Fruit fly (Drosophila melanogaster) ovary, adult (tissue): Measurements from ENCODE around the gene Syx13.

Experiments used
- CG17801 ChIP-seq: fragments of 200-800 bp; optimal IDR thresholded peaks from 2 replicates; lab custom pipeline; 2019; ENCODE audit warnings: missing biosample characterization, mild to moderate bottlenecking, missing genetic modification characterization, moderate library complexity; ENCODE audit not compliant: partially characterized antibody

Gene Syx13

dm6 chr3L:13026337-13026736 lies 17.9 kb upstream of the Syx13 start, which contains the start of gene Zmynd10:
Gene Zmynd10, minus strand, starts transcription at chr3L:13026437.
- TF ChIP-seq CG17801 (GFP tag; lab: Kevin White, UChicago): no peak

DNA sequence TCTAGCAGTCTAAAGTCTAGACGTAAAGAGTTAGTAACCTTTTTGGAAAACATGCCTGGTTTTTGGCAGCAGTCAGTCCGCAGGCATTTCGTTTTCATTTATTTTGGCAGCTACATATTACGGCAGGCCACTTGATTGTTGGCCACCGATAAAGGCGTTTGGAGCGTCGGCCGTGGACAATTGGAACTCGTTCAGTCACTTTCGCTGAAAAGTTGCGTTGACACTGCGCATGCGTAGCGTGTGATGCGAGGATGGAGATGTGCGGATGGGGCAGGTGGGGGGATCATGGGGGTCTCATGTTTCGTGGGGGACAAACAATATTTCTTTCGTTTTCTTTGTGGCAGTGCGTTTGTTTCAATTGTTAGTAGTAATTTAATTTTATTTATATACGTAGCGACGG lies 17.4 kb upstream of the Syx13 start:
- no peak for TF ChIP-seq CG17801 (GFP tag; lab: Kevin White, UChicago)

DNA sequence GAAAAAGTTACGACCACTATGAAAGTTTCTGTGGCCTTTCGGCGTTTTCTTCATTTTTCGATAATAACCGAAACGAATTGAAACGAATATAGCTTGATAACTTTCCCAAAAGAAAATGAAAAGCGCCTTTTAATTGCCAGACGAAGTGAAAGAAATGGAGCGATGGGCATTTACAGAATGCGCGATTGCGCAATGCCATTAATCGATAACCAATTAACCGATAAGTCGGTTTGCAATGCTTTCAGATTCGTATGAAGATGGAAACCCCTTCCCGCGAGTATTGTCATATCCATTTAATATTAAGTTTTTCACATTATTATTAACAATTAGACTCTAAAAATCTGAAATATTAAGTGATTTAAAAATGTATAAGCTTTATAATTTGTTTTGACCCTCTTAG lies 16.9 kb upstream of the Syx13 start:
- TF ChIP-seq CG17801 (GFP tag; lab: Kevin White, UChicago): no peak

- TF ChIP-seq CG17801 (GFP tag; lab: Kevin White, UChicago): no peak
These were observed 15.5 kb upstream of the Syx13 start, which contains the start of gene CG17672 for dm6 chr3L:13028740-13029139. Gene CG17672, plus strand, starts transcription at chr3L:13028962.

DNA sequence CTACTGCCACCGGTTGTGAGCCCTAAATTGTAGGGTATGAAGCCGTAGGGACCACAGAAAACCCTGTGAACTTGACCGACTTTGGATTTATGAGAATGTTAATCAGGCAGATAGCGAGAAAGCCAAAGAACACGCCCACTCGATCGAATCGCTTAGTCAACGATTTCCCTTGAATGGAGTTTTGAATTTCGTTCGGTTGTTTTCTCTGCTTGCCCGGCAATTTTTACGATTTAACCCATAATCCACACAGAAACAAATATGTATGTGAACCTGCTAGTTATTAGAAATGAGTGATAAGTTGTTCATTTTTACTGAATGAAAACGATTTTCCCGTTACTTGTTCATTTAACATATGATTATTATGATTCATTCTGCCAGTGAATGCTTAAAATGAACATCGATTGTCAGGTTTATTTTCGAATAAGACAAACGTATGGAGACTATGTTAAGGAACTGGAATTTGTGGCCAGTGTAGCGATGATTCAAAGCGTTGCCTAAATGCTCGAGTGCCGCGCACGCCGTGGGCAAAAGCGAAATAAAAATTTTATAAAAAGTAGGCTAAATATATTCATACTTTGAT lies 14.1 kb upstream of the Syx13 start:
- peak; percentile 25 for TF ChIP-seq CG17801 (GFP tag; lab: Kevin White, UChicago)

dm6 chr3L:13031326-13031725 lies 12.9 kb upstream of the Syx13 start:
- TF ChIP-seq CG17801 (GFP tag; lab: Kevin White, UChicago): no peak

dm6 chr3L:13032085-13032914 lies 11.9 kb upstream of the Syx13 start:
- no peak for TF ChIP-seq CG17801 (GFP tag; lab: Kevin White, UChicago)

DNA sequence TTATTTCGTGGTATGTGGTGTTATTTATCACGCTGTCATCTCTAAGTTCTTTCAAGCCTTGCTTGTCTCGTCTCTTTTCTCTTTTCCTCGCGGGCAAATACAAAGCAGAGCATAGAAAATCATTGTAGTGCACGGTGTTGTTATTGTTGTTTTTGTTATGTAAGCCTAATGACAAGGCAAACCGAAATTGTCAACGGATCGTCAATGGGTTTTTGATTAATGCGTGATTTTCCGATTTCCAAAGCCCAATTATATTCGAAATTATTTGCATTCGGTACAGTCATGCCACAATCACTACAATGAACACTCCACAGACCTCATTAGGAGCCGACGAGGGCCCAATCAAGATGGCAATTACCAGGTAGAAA lies 11.3 kb upstream of the Syx13 start:
- no peak for TF ChIP-seq CG17801 (GFP tag; lab: Kevin White, UChicago)

DNA sequence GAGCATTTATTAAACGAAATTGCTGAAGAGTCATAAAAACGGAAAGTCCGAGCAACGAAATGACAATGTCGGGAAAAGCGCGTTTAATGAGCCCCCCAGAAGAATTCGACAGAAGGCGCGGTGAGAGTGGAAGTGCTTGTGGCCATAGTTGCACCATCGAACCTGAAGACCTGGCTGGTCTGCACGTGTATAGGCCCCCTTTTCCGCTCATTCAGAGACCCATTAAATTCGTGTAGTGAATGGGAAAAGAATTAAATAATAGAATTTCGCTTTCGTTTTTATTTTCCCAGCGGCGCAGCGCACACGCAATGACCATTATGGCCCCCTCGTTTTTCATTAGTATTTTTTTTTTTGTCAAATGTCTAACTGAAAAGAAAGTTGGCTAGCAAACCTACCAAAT lies 10.9 kb upstream of the Syx13 start:
- no peak for TF ChIP-seq CG17801 (GFP tag; lab: Kevin White, UChicago)

dm6 chr3L:13036706-13037457 lies 7.4 kb upstream of the Syx13 start, which contains the start of gene Srrm1:
Gene Srrm1, plus strand, starts transcription at chr3L:13036821.
- no peak for TF ChIP-seq CG17801 (GFP tag; lab: Kevin White, UChicago)

DNA sequence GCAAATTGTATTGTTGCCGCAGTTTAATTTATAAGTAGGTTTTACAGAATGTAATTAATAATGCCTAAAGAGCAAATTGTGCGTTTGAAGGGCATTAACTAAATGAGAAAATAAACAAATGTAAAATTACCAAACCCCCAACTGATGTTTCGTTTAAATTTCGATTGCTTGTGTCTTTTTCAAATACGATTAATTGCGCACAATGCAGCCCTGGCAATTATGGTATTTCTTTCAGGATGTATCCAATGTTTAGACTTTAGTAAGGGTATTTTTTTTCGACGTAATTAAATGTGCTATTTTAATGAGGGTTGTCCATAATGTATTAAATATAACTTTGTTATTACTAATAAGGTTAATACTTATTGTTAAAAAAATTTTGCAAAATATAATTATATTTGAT lies 3.4 kb upstream of the Syx13 start:
- no peak for TF ChIP-seq CG17801 (GFP tag; lab: Kevin White, UChicago)

DNA sequence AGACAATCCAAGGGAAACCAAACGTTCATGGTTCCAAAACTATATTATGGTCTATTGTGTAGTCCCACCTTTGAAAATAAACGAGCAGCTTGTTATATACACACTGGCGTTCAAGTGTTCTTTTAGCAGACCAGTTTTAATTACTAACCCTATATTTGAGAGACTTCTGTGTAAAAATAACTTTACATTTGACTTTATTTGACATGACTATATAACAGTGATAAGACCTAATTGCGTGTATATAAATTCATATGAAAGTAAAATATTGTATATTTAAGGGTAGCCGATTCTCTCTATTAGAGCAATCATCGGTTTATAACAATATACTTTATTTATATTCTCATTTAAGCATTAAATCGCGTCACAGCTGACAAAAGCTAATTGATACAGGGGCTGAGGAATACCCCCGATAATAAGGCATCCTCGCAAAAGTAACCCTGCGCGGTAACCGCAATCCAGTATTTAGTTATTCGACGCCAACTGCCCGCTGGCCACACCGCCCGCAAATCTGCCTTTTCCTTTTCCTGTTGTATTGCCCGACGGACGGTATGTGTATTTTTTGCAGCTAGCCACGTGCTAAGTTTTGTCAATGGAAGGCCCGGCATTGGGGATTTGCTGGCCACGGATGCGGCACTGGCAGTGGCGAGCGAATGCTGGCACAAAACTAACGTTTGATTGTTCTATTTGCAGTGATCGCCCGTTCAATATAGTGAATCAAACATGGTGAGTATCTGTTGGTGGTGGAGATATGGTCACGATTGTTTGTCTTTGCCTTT lies 2.8 kb upstream of the Syx13 start, which contains the start of gene RpS4:
RpS4 (plus strand) TSS at position 465 of the 776 bp plus-strand sequence.
- peak; percentile 86 for TF ChIP-seq CG17801 (GFP tag; lab: Kevin White, UChicago)

dm6 chr3L:13046758-13047157 lies 2.5 kb downstream of the Syx13 start, which contains the start of gene CG11279:
Gene CG11279, plus strand, starts transcription at chr3L:13046977.
- TF ChIP-seq CG17801 (GFP tag; lab: Kevin White, UChicago): peak; percentile 16

DNA sequence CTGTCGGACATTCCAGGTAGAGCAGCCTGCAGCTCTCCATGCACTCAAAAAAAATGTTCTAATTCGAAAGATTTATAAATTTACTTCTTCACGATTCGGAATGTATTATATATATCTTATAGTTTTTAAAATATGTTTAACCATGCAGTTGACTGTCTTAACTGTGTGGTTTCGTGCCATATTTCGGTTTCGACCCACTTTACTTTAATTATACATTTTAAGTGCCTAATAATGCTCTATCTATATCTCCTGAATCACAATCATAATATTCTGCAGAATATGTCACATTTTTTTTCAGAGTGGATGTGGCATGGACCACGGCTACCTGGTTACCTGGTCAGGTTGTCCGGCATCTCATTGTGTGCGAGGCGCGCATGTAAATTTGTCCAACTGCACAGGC lies 5.4 kb downstream of the Syx13 start:
- no peak for TF ChIP-seq CG17801 (GFP tag; lab: Kevin White, UChicago)
